Worm (Caenorhabditis elegans): ENCODE data around the gene K02E11.10.

Gene K02E11.10

DNA sequence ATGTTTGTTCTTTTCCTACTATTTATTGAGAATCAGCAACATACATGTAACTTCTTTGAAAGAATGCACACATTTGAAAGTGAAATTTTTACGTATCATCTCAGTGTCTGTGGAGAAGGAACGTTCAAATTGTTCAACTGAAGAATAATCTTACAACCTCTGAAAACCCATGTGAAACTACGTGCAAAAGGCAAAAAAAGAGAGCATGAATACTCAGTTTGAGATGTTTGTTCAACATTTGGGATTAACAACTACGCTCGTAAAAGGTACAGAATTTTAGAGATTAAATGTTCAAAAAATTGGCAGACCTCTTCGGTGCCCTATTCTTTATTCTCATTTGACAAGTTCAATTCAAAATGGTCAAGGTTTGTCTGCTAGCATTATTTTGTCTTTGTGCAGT lies 11.1 kb upstream of the K02E11.10 start, which contains the start of gene K02E11.5:
K02E11.5 (plus strand) TSS at position 301 of the 400 bp plus-strand sequence.
- TF ChIP-seq ets-7 (tag; optimal IDR thresholded peaks at IDR 0.05), result no peak
- no peak for TF ChIP-seq B0310.2 (tag; optimal IDR thresholded peaks at IDR 0.05)
- no peak for TF ChIP-seq tbx-11 (GFP tag; IDR thresholded peaks at IDR 0.05)
- no peak for TF ChIP-seq hnd-1 (tag; optimal IDR thresholded peaks at IDR 0.05)
- TF ChIP-seq scrt-1 (GFP tag; IDR thresholded peaks at IDR 0.05), result no peak

DNA sequence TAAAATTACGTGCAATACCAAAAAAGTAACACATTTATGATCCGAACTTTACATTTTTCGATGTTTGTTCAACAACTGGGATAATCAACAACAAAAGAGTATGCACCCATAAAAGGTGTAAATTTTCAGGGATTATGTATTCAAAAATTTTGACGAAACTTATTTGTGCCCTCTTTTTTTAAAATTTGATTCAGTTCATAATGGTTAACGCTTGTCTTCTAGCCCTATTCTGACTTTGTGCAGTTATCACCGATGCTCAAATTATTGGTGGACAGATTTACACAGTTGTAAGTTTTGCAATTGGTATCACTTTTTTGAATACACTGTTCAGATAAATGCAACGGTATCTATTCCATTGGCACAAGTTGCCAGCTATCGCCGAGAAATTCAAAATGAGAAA lies 7.7 kb upstream of the K02E11.10 start, which contains the start of gene K02E11.6:
K02E11.6 (plus strand) TSS at position 149 of the 400 bp plus-strand sequence.
- TF ChIP-seq hmbx-1 (tag; optimal IDR thresholded peaks at IDR 0.05) (no peak), tra-4 (tag; optimal IDR thresholded peaks at IDR 0.05) (no peak), flt-1 (GFP tag; IDR thresholded peaks at IDR 0.05) (no peak), scrt-1 (GFP tag; IDR thresholded peaks at IDR 0.05) (no peak), hnd-1 (tag; optimal IDR thresholded peaks at IDR 0.05) (no peak)

DNA sequence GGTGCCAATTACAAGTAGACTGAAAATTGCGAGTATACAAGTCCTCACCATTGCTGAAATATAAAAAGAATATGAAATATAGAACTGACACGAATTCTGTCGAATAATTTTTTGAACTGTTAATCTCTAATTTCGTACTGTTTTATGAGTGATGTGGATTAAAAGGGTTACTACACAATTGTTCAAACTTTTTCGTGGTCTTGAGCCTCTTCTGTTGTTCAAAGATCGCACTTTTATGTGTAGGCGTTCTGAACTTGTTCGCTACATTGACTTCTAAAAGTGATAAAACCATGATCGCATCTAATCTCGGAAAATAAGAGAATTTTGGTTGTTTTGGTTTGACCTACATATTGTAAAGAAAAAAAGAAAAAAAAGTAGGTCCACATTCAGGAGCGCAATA lies 7.1 kb upstream of the K02E11.10 start, which contains the start of gene K02E11.4:
K02E11.4 (minus strand) TSS at position 101 of the 400 bp plus-strand sequence.
- no peak for TF ChIP-seq B0310.2 (tag; optimal IDR thresholded peaks at IDR 0.05)
- no peak for TF ChIP-seq tra-4 (tag; optimal IDR thresholded peaks at IDR 0.05)
- no peak for TF ChIP-seq hmbx-1 (tag; optimal IDR thresholded peaks at IDR 0.05)
- no peak for TF ChIP-seq ceh-36 (tag; optimal IDR thresholded peaks at IDR 0.05)
- TF ChIP-seq ets-7 (tag; optimal IDR thresholded peaks at IDR 0.05), result no peak
- TF ChIP-seq sea-1 (GFP tag; conservative IDR thresholded peaks at IDR 0.05), result no peak
- TF ChIP-seq pes-1 (GFP tag; IDR thresholded peaks at IDR 0.05), result no peak
- no peak for TF ChIP-seq tbx-11 (GFP tag; IDR thresholded peaks at IDR 0.05)
- no peak for TF ChIP-seq tbx-37 (GFP tag; conservative IDR thresholded peaks at IDR 0.05)
- no peak for TF ChIP-seq aly-1 (tag; optimal IDR thresholded peaks at IDR 0.05)
- no peak for TF ChIP-seq flt-1 (GFP tag; IDR thresholded peaks at IDR 0.05)
- no peak for TF ChIP-seq ama-1 (optimal IDR thresholded peaks at IDR 0.05)
- TF ChIP-seq scrt-1 (GFP tag; IDR thresholded peaks at IDR 0.05), result no peak
- no peak for TF ChIP-seq F13C5.2 (tag; optimal IDR thresholded peaks at IDR 0.05)
- no peak for TF ChIP-seq hnd-1 (tag; optimal IDR thresholded peaks at IDR 0.05)
- no peak for TF ChIP-seq hmg-4 (GFP tag; optimal IDR thresholded peaks at IDR 0.05)
- no peak for TF ChIP-seq ceh-13 (GFP tag; optimal IDR thresholded peaks at IDR 0.05)

DNA sequence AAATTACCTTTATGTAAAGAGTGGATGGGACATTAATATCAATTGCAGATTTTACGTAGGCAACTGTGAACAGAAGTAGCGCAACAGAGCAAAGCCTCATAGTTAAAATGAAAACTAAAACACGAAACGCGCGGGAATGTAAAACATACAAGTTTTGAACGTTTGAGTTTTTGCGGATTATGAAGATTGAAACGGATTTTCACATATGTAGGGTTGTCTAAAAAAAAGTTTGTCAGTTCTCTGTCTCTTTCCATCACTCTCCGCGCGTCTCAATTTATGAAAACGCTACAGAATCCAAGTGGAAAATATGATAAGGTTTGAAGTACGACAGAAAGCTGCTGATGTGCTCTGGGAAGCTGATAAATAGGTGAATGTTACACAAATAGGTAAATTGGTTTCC lies 5.8 kb upstream of the K02E11.10 start, which contains the start of gene K02E11.3:
K02E11.3 (minus strand) TSS at position 101 of the 400 bp plus-strand sequence.
- TF ChIP-seq pes-1 (GFP tag; IDR thresholded peaks at IDR 0.05) (no peak), B0310.2 (tag; optimal IDR thresholded peaks at IDR 0.05) (no peak), flt-1 (GFP tag; IDR thresholded peaks at IDR 0.05) (no peak), hnd-1 (tag; optimal IDR thresholded peaks at IDR 0.05) (no peak), ceh-13 (GFP tag; optimal IDR thresholded peaks at IDR 0.05) (no peak), scrt-1 (GFP tag; IDR thresholded peaks at IDR 0.05) (no peak), F13C5.2 (tag; optimal IDR thresholded peaks at IDR 0.05) (no peak), aly-1 (tag; optimal IDR thresholded peaks at IDR 0.05) (no peak), sea-1 (GFP tag; conservative IDR thresholded peaks at IDR 0.05) (no peak), ama-1 (optimal IDR thresholded peaks at IDR 0.05) (no peak), tra-4 (tag; optimal IDR thresholded peaks at IDR 0.05) (no peak), ceh-36 (tag; optimal IDR thresholded peaks at IDR 0.05) (no peak), hmbx-1 (tag; optimal IDR thresholded peaks at IDR 0.05) (no peak)

DNA sequence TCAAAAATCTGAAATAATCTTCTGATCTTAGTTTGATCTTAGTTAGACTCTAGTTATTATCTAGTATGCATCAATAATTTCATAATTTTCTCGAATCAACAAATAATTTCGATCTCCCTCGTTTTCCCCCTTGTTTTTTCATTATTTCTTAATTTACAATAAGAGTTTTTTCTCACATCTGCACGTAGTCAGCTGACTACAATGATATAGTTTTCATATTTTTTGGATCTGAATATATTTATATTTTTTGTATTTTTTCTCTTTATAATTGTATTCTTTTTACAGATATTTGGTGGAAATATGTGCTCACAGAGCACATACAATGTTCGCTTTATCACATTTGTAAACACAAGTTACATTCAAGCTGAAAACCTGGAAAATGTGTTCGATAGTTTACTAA lies 3.0 kb upstream of the K02E11.10 start, which contains the start of gene sre-7:
sre-7 (plus strand) TSS at position 301 of the 400 bp plus-strand sequence.
- TF ChIP-seq aly-1 (tag; optimal IDR thresholded peaks at IDR 0.05), result no peak
- TF ChIP-seq flt-1 (GFP tag; IDR thresholded peaks at IDR 0.05), result no peak
- no peak for TF ChIP-seq tra-4 (tag; optimal IDR thresholded peaks at IDR 0.05)
- no peak for TF ChIP-seq B0310.2 (tag; optimal IDR thresholded peaks at IDR 0.05)
- TF ChIP-seq ceh-36 (tag; optimal IDR thresholded peaks at IDR 0.05), result no peak
- TF ChIP-seq ama-1 (optimal IDR thresholded peaks at IDR 0.05), result no peak
- no peak for TF ChIP-seq ets-7 (tag; optimal IDR thresholded peaks at IDR 0.05)
- TF ChIP-seq F13C5.2 (tag; optimal IDR thresholded peaks at IDR 0.05), result no peak

DNA sequence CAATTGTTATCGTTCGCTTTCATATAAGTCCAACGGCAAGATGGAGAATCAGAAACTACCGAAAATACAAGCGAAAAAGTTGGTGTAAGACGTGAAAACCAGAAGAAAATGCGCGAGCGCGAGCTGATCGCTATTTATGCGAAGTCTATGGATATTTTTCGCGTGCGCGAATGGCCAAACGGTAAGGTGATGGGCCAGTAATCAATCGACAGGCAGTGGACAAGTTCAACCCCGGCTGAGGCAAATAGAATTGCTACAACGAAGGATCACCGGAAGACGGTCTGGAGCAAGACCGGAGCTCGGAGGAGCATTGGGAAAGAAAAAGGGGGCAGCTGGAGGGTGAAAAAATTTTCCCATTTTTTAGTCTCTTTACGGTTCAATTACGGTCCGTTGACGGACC lies 3.5 kb downstream of the K02E11.10 start:
- TF ChIP-seq tbx-37 (GFP tag; conservative IDR thresholded peaks at IDR 0.05) (peak; percentile 32; the same call in 1 of the 2 replicates), scrt-1 (GFP tag; IDR thresholded peaks at IDR 0.05) (0 out of 2 replicates have a peak, but pooled peaks have one; percentile 21), flt-1 (GFP tag; IDR thresholded peaks at IDR 0.05) (0 out of 2 replicates have a peak, but pooled peaks have one; percentile 42), pes-1 (GFP tag; IDR thresholded peaks at IDR 0.05) (peak; percentile 65), sea-1 (GFP tag; conservative IDR thresholded peaks at IDR 0.05) (0 out of 2 replicates have a peak, but pooled peaks have one; percentile 25)

DNA sequence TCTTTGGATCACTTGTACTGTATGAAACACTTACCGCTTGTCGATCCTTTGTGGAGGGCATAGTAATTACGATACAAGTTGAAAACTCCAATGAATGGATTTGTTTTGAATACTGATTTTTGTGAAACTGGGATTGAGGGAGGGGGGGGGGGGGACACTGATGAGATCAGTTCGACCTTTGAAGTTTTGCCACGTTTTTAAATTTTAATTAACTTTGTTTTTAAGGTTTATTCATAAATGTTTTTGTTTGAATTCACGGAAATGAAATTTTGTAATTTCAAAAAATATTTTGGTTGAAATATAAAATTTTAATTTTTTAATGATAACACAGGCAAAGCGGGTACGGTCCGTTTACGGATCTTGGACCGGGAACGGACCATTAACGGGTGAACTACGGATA lies 5.0 kb downstream of the K02E11.10 start, which contains the start of gene ent-3:
ent-3 (minus strand) TSS at position 101 of the 400 bp plus-strand sequence.
- TF ChIP-seq scrt-1 (GFP tag; IDR thresholded peaks at IDR 0.05) (no peak), tbx-11 (GFP tag; IDR thresholded peaks at IDR 0.05) (no peak), hmbx-1 (tag; optimal IDR thresholded peaks at IDR 0.05) (no peak), ceh-36 (tag; optimal IDR thresholded peaks at IDR 0.05) (no peak)

DNA sequence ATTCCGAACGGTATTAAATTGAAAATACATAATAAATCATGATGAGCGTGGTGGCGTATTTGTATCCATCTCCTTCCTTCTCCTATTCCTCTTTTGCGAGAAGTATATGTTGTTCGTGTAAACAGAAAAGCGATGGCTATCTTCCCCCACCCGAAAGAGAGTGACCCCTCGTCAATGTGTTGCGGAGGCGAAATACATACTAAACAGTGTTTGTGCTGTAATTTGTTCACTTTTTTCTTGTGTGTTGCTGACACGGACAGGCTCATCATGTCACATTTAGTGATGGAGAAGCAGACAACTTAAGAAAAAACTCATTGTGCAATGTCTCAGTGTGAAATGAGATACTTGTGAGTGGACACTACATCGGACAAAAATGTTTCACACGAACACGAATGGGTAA lies 9.3 kb downstream of the K02E11.10 start:
- no peak for TF ChIP-seq ama-1 (optimal IDR thresholded peaks at IDR 0.05)
- no peak for TF ChIP-seq hnd-1 (tag; optimal IDR thresholded peaks at IDR 0.05)
- no peak for TF ChIP-seq pes-1 (GFP tag; IDR thresholded peaks at IDR 0.05)
- TF ChIP-seq ceh-36 (tag; optimal IDR thresholded peaks at IDR 0.05), result no peak
- no peak for TF ChIP-seq tbx-11 (GFP tag; IDR thresholded peaks at IDR 0.05)
- TF ChIP-seq tbx-37 (GFP tag; conservative IDR thresholded peaks at IDR 0.05), result no peak
- TF ChIP-seq flt-1 (GFP tag; IDR thresholded peaks at IDR 0.05), result no peak
- TF ChIP-seq ets-7 (tag; optimal IDR thresholded peaks at IDR 0.05), result no peak
- no peak for TF ChIP-seq hmbx-1 (tag; optimal IDR thresholded peaks at IDR 0.05)
- no peak for TF ChIP-seq B0310.2 (tag; optimal IDR thresholded peaks at IDR 0.05)
- no peak for TF ChIP-seq ceh-13 (GFP tag; optimal IDR thresholded peaks at IDR 0.05)
- TF ChIP-seq tra-4 (tag; optimal IDR thresholded peaks at IDR 0.05), result no peak
- TF ChIP-seq F13C5.2 (tag; optimal IDR thresholded peaks at IDR 0.05), result no peak
- no peak for TF ChIP-seq hmg-4 (GFP tag; optimal IDR thresholded peaks at IDR 0.05)
- no peak for TF ChIP-seq sea-1 (GFP tag; conservative IDR thresholded peaks at IDR 0.05)
- TF ChIP-seq scrt-1 (GFP tag; IDR thresholded peaks at IDR 0.05), result no peak
- TF ChIP-seq aly-1 (tag; optimal IDR thresholded peaks at IDR 0.05), result no peak
